Worm (Caenorhabditis elegans) whole organism, L4 larva: Measurements from ENCODE around the gene fshr-1.

Source experiments
- ZK546.5 ChIP-seq, 2 experiments: sonication (generic microtip); optimal IDR thresholded peaks; 2 replicates each; lab custom pipeline; 2017; ENCODE audit warnings: missing biosample characterization in 2 of 2, missing genetic modification characterization in 2 of 2
- jun-1 ChIP-seq: fragments of 150-350 bp; optimal IDR thresholded peaks from 2 replicates; lab custom pipeline; 2014; ENCODE audit warnings: missing biosample characterization, missing genetic modification reagents, missing genetic modification characterization
- lin-15B ChIP-seq: fragments of 150-350 bp; sonication (generic microtip); optimal IDR thresholded peaks from 3 replicates; lab custom pipeline; 2014; ENCODE audit warnings: missing biosample characterization, missing genetic modification characterization
- nhr-28 ChIP-seq: fragments of 150-350 bp; optimal IDR thresholded peaks from 2 replicates; lab custom pipeline; 2014; ENCODE audit warnings: missing biosample characterization, missing genetic modification characterization
- nhr-6 ChIP-seq: fragments of 150-350 bp; optimal IDR thresholded peaks from 2 replicates; lab custom pipeline; 2014; ENCODE audit warnings: missing biosample characterization, missing genetic modification characterization
- spr-1 ChIP-seq: sonication (generic microtip); optimal IDR thresholded peaks from 2 replicates; lab custom pipeline; 2016; ENCODE audit warnings: mild to moderate bottlenecking, missing genetic modification characterization, missing compliant biosample characterization

DNA sequence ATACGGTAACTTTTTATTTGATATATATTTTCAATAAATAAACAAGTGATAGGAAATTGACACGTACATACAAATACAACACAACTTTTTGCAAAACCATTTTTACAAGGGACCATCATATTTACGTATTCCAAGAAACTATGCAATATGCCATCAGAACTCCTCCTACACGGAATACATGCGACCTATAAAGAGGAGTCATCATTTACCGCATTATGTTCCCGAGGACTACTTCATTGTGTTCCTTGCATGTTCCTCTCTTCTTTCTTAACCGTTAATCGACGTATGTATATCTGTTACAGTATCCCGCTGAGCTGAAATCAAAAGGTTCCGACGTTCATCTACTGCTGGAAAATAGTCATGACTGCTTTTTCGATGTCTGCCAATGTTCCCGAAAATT, 28.8 kb downstream of the fshr-1 start, which contains the start of gene C50H2.5:
- TF ChIP-seq nhr-28 (no peak), nhr-6 (tag; lab: Kevin White, UChicago) (no peak), ZK546.5 (tag; optimal IDR thresholded peaks at IDR 0.05; lab: Kevin White, UChicago) (no peak), lin-15B (tag; lab: Kevin White, UChicago) (no peak), jun-1 (tag; lab: Kevin White, UChicago) (no peak), spr-1 (tag; lab: Kevin White, UChicago) (no peak)
